Worm (Caenorhabditis elegans) whole organism, L4 larva: ENCODE measurements around the gene M110.3.

Experiments used
- F10B5.3 ChIP-seq: sonication (generic microtip); optimal IDR thresholded peaks from 2 replicates; lab custom pipeline; 2016; ENCODE audit warnings: mild to moderate bottlenecking, missing genetic modification characterization, missing compliant biosample characterization
- F44E2.7 ChIP-seq: fragments of 200-800 bp; sonication (Bioruptor generic); IDR thresholded peaks from 2 replicates; pipeline ENCODE4 v2.1.2; 2022; ENCODE audit warnings: missing genetic modification characterization, missing compliant biosample characterization
- T20F7.1 ChIP-seq: fragments of 200-800 bp; sonication (Bioruptor generic); optimal IDR thresholded peaks from 2 replicates; lab custom pipeline; 2018; ENCODE audit warnings: mild to moderate bottlenecking, missing genetic modification characterization, missing compliant biosample characterization
- Y48G9A.11 ChIP-seq: fragments of 200-800 bp; sonication (Bioruptor generic); IDR thresholded peaks from 2 replicates; pipeline ENCODE4 v1.3.6; 2022; ENCODE audit warnings: missing genetic modification reagents, missing genetic modification characterization, missing compliant biosample characterization
- ceh-20 ChIP-seq: fragments of 200-800 bp; sonication (Bioruptor generic); IDR thresholded peaks from 2 replicates; pipeline ENCODE4 v1.3.6; 2022; ENCODE audit warnings: missing genetic modification reagents, missing genetic modification characterization, missing compliant biosample characterization
- ceh-32 ChIP-seq: sonication (generic microtip); optimal IDR thresholded peaks from 2 replicates; lab custom pipeline; 2016; ENCODE audit warnings: mild to moderate bottlenecking, missing genetic modification characterization, missing compliant biosample characterization; ENCODE audit not compliant: poor library complexity
- ceh-62 ChIP-seq: sonication (generic microtip); optimal IDR thresholded peaks from 2 replicates; lab custom pipeline; 2017; ENCODE audit warnings: missing biosample characterization, missing genetic modification characterization
- ces-1 ChIP-seq: fragments of 150-350 bp; sonication (generic microtip); optimal IDR thresholded peaks from 4 replicates; lab custom pipeline; 2014; ENCODE audit warnings: missing biosample characterization, missing genetic modification reagents, missing genetic modification characterization
- cey-2 ChIP-seq: sonication (generic microtip); optimal IDR thresholded peaks from 3 replicates; lab custom pipeline; 2017; ENCODE audit warnings: missing genetic modification characterization, mild to moderate bottlenecking, missing compliant biosample characterization, antibody characterized with exemption, borderline replicate concordance; ENCODE audit not compliant: insufficient read depth
- daf-12 ChIP-seq: fragments of 150-350 bp; optimal IDR thresholded peaks from 2 replicates; lab custom pipeline; 2014; ENCODE audit warnings: missing biosample characterization, missing genetic modification reagents, missing genetic modification characterization
- daf-16 ChIP-seq, 3 experiments: sonication (generic microtip); optimal IDR thresholded peaks; 2 replicates each; lab custom pipeline; 2016 to 2017; ENCODE audit warnings: missing genetic modification characterization in 3 of 3, missing genetic modification reagents in 3 of 3, mild to moderate bottlenecking in 2 of 3, missing compliant biosample characterization in 2 of 3, missing biosample characterization in 1 of 3, moderate library complexity in 1 of 3
- daf-19 ChIP-seq: fragments of 200-800 bp; sonication (Bioruptor generic); conservative IDR thresholded peaks from 2 replicates; pipeline ENCODE4 v1.3.6; 2022; ENCODE audit warnings: missing genetic modification characterization, missing compliant biosample characterization
- dmd-9 ChIP-seq: fragments of 200-800 bp; sonication (Bioruptor generic); IDR thresholded peaks from 2 replicates; pipeline ENCODE4 v1.3.6; 2022; ENCODE audit warnings: missing genetic modification reagents, missing genetic modification characterization, missing compliant biosample characterization
- duxl-1 ChIP-seq: sonication (generic microtip); optimal IDR thresholded peaks from 2 replicates; lab custom pipeline; 2016; ENCODE audit warnings: mild to moderate bottlenecking, missing genetic modification characterization, moderate library complexity, missing compliant biosample characterization; ENCODE audit not compliant: poor library complexity
- fos-1 ChIP-seq: fragments of 150-350 bp; optimal IDR thresholded peaks from 2 replicates; lab custom pipeline; 2014; ENCODE audit warnings: missing biosample characterization, missing genetic modification characterization
- gei-8 ChIP-seq: fragments of 200-800 bp; sonication (Bioruptor generic); optimal IDR thresholded peaks from 2 replicates; lab custom pipeline; 2018; ENCODE audit warnings: mild to moderate bottlenecking, missing genetic modification characterization, missing compliant biosample characterization
- hif-1 ChIP-seq, 2 experiments: sonication (generic microtip); optimal IDR thresholded peaks; 2 replicates each; lab custom pipeline; 2016 to 2017; ENCODE audit warnings: missing compliant biosample characterization in 2 of 2, missing genetic modification characterization in 2 of 2, missing genetic modification reagents in 2 of 2, missing genotype in 2 of 2, mild to moderate bottlenecking in 1 of 2
- hlh-30 ChIP-seq: sonication (generic microtip); optimal IDR thresholded peaks from 2 replicates; lab custom pipeline; 2017; ENCODE audit warnings: antibody characterized with exemption, mild to moderate bottlenecking, missing genetic modification characterization, missing compliant biosample characterization; ENCODE audit not compliant: insufficient read depth
- hmg-1.1 ChIP-seq: fragments of 200-800 bp; sonication (Bioruptor generic); IDR thresholded peaks from 2 replicates; pipeline ENCODE4 v1.3.6; 2022; ENCODE audit warnings: missing genetic modification reagents, missing genetic modification characterization, missing compliant biosample characterization
- lim-7 ChIP-seq: fragments of 200-800 bp; sonication (Bioruptor generic); IDR thresholded peaks from 2 replicates; pipeline ENCODE4 v1.3.6; 2022; ENCODE audit warnings: missing genetic modification characterization, missing compliant biosample characterization
- lin-13 ChIP-seq: fragments of 150-350 bp; optimal IDR thresholded peaks from 2 replicates; lab custom pipeline; 2014; ENCODE audit warnings: missing biosample characterization, missing genetic modification reagents, missing genetic modification characterization
- lin-29 ChIP-seq: fragments of 200-800 bp; sonication (Bioruptor generic); IDR thresholded peaks from 2 replicates; pipeline ENCODE4 v1.3.6; 2022; ENCODE audit warnings: missing genetic modification reagents, missing genetic modification characterization, missing compliant biosample characterization
- lin-38 ChIP-seq: fragments of 200-800 bp; sonication (Bioruptor generic); IDR thresholded peaks from 2 replicates; pipeline ENCODE4 v1.3.6; 2022; ENCODE audit warnings: missing genetic modification reagents, missing genetic modification characterization, missing compliant biosample characterization
- lin-39 ChIP-seq: fragments of 150-350 bp; optimal IDR thresholded peaks from 2 replicates; lab custom pipeline; 2014; ENCODE audit warnings: missing biosample characterization, missing genetic modification reagents, missing genetic modification characterization
- lir-3 ChIP-seq: sonication (generic microtip); optimal IDR thresholded peaks from 2 replicates; lab custom pipeline; 2016; ENCODE audit warnings: mild to moderate bottlenecking, missing genetic modification characterization, missing compliant biosample characterization
- madf-5 ChIP-seq, 2 experiments: fragments of 200-800 bp; sonication (Bioruptor generic); IDR thresholded peaks; 2 replicates each; pipeline ENCODE4 v1.3.6; 2022; ENCODE audit warnings: missing compliant biosample characterization in 2 of 2, missing genetic modification characterization in 2 of 2
- madf-9 ChIP-seq: fragments of 200-800 bp; sonication (Bioruptor generic); conservative IDR thresholded peaks from 2 replicates; pipeline ENCODE4 v1.3.6; 2022; ENCODE audit warnings: missing genetic modification reagents, missing genetic modification characterization, missing compliant biosample characterization
- mep-1 ChIP-seq: fragments of 150-350 bp; sonication (generic microtip); optimal IDR thresholded peaks from 3 replicates; lab custom pipeline; 2014; ENCODE audit warnings: missing biosample characterization, missing genetic modification characterization
- mxl-2 ChIP-seq: fragments of 200-800 bp; sonication (Bioruptor generic); conservative IDR thresholded peaks from 2 replicates; pipeline ENCODE4 v1.3.6; 2022; ENCODE audit warnings: missing genetic modification reagents, missing genetic modification characterization, missing compliant biosample characterization
- nhr-102 ChIP-seq: sonication (generic microtip); optimal IDR thresholded peaks from 2 replicates; lab custom pipeline; 2016; ENCODE audit warnings: mild to moderate bottlenecking, missing genetic modification characterization, moderate library complexity, missing compliant biosample characterization
- nhr-111 ChIP-seq: fragments of 200-800 bp; sonication (Bioruptor generic); optimal IDR thresholded peaks from 2 replicates; lab custom pipeline; 2018; ENCODE audit warnings: mild to moderate bottlenecking, missing genetic modification characterization, missing compliant biosample characterization
- nhr-28 ChIP-seq: fragments of 150-350 bp; optimal IDR thresholded peaks from 2 replicates; lab custom pipeline; 2014; ENCODE audit warnings: missing biosample characterization, missing genetic modification characterization
- nhr-42 ChIP-seq: fragments of 200-800 bp; sonication (Bioruptor generic); IDR thresholded peaks from 2 replicates; pipeline ENCODE4 v1.3.6; 2022; ENCODE audit warnings: missing genetic modification characterization, missing compliant biosample characterization
- nhr-48 ChIP-seq: sonication (generic microtip); optimal IDR thresholded peaks from 2 replicates; lab custom pipeline; 2016; ENCODE audit warnings: mild to moderate bottlenecking, missing genetic modification characterization, missing compliant biosample characterization
- nhr-6 ChIP-seq: fragments of 150-350 bp; optimal IDR thresholded peaks from 2 replicates; lab custom pipeline; 2014; ENCODE audit warnings: missing biosample characterization, missing genetic modification characterization
- pha-4 ChIP-seq, 2 experiments: fragments of 150-350 bp in 1 of 2; fragments of 200-800 bp in 1 of 2; sonication (Bioruptor generic) in 1 of 2; IDR thresholded peaks in 1 of 2; optimal IDR thresholded peaks in 1 of 2; 2 replicates each; pipeline versions ENCODE4 v1.3.6 to Lab custom; 2014 to 2022; ENCODE audit warnings: missing genetic modification characterization in 2 of 2, missing genetic modification reagents in 2 of 2, missing biosample characterization in 1 of 2, missing compliant biosample characterization in 1 of 2
- php-3 ChIP-seq: fragments of 200-800 bp; sonication (Bioruptor generic); IDR thresholded peaks from 2 replicates; pipeline ENCODE4 v1.3.6; 2022; ENCODE audit warnings: missing genetic modification reagents, missing genetic modification characterization, missing compliant biosample characterization
- pqm-1 ChIP-seq: sonication (generic microtip); optimal IDR thresholded peaks from 2 replicates; lab custom pipeline; 2017; ENCODE audit warnings: missing biosample characterization, missing genetic modification characterization
- rbr-2 ChIP-seq: sonication (generic microtip); optimal IDR thresholded peaks from 2 replicates; lab custom pipeline; 2016; ENCODE audit warnings: missing genotype, missing genetic modification characterization, missing compliant biosample characterization
- sdz-12 ChIP-seq: fragments of 200-800 bp; sonication (Bioruptor generic); optimal IDR thresholded peaks from 2 replicates; lab custom pipeline; 2018; ENCODE audit warnings: mild to moderate bottlenecking, missing genetic modification characterization, missing compliant biosample characterization
- tra-1 ChIP-seq: fragments of 200-800 bp; sonication (Bioruptor generic); IDR thresholded peaks from 2 replicates; pipeline ENCODE4 v1.3.6; 2022; ENCODE audit warnings: missing genetic modification reagents, missing genetic modification characterization, missing compliant biosample characterization
- unc-62 ChIP-seq, 3 experiments: fragments of 150-350 bp in 1 of 3; sonication (generic microtip); optimal IDR thresholded peaks in 2 of 3; peaks in 1 of 3; 1 replicate in 1 of 3; 2 replicates in 2 of 3; lab custom pipeline; 2014 to 2017; ENCODE audit warnings: missing biosample characterization in 3 of 3, missing genetic modification characterization in 3 of 3, missing genetic modification reagents in 3 of 3, missing genotype in 1 of 3
- vab-7 ChIP-seq: fragments of 200-800 bp; sonication (Bioruptor generic); IDR thresholded peaks from 2 replicates; pipeline ENCODE4 v1.3.6; 2022; ENCODE audit warnings: missing genetic modification reagents, missing genetic modification characterization, missing compliant biosample characterization
- zfp-2 ChIP-seq: sonication (generic microtip); optimal IDR thresholded peaks from 2 replicates; lab custom pipeline; 2016; ENCODE audit warnings: mild to moderate bottlenecking, missing genetic modification characterization, missing compliant biosample characterization
- zfp-3 ChIP-seq: fragments of 200-800 bp; sonication (Bioruptor generic); conservative IDR thresholded peaks from 2 replicates; pipeline ENCODE4 v1.3.6; 2022; ENCODE audit warnings: missing genetic modification reagents, missing genetic modification characterization, missing compliant biosample characterization
- zip-11 ChIP-seq: fragments of 200-800 bp; sonication (Bioruptor generic); IDR thresholded peaks from 2 replicates; pipeline ENCODE4 v1.3.6; 2022; ENCODE audit warnings: missing genetic modification characterization, missing compliant biosample characterization
- ztf-11 ChIP-seq: fragments of 150-350 bp; optimal IDR thresholded peaks from 2 replicates; lab custom pipeline; 2014; ENCODE audit warnings: missing biosample characterization, missing genetic modification characterization
- ztf-7 ChIP-seq: fragments of 150-350 bp; optimal IDR thresholded peaks from 2 replicates; lab custom pipeline; 2014; ENCODE audit warnings: missing biosample characterization, missing genetic modification characterization

The M110.3 gene

ce11 chrII:8185016-8185493 is 31.4 kb downstream of the M110.3 start, which contains the start of the genes mig-5 and cct-1 (continued):
- TF ChIP-seq nhr-48 (tag; lab: Kevin White, UChicago) (peak; percentile 87), vab-7 (GFP tag; lab: Robert Waterston, UW) (0 out of 2 replicates have a peak, but pooled peaks have one; percentile 29), ces-1 (GFP tag; lab: Kevin White, UChicago) (peak; percentile 72), lim-7 (GFP tag; lab: Robert Waterston, UW) (no peak), hmg-1.1 (peak; percentile 98), lin-39 (peak; percentile 83), daf-16 (GFP tag; optimal IDR thresholded peaks at IDR 0.05; lab: Kevin White, UChicago) (peak; percentile 61 to 87), daf-16 (tag; optimal IDR thresholded peaks at IDR 0.05; lab: Kevin White, UChicago) (peak; percentile 84), ceh-32 (tag; lab: Kevin White, UChicago) (peak; percentile 53), F10B5.3 (tag; lab: Kevin White, UChicago) (peak; percentile 85), nhr-6 (tag; lab: Kevin White, UChicago) (peak; percentile 98), rbr-2 (tag; lab: Kevin White, UChicago) (peak; percentile 96), zfp-2 (tag; lab: Kevin White, UChicago) (peak; percentile 78), fos-1 (tag; lab: Kevin White, UChicago) (peak; percentile 9), ceh-20 (GFP tag; lab: Robert Waterston, UW) (peak; percentile 92), lin-29 (GFP tag; lab: Robert Waterston, UW) (peak; percentile 73), sdz-12 (GFP tag; lab: Kevin White, UChicago) (no peak), zfp-3 (peak; percentile 87), nhr-42 (peak; percentile 78; the same call in 1 of the 2 replicates), mep-1 (tag; lab: Kevin White, UChicago) (peak; percentile 99), daf-19 (GFP tag; lab: Robert Waterston, UW) (no peak), mxl-2 (peak; percentile 57; the same call in 1 of the 2 replicates), daf-12 (tag; lab: Kevin White, UChicago) (no peak), nhr-102 (tag; lab: Kevin White, UChicago) (peak; percentile 96), dmd-9 (GFP tag; lab: Robert Waterston, UW) (no peak), gei-8 (no peak), ceh-62 (no peak), F44E2.7 (GFP tag; lab: Robert Waterston, UW) (no peak), nhr-28 (peak; percentile 91), lin-38 (peak; percentile 100), T20F7.1 (GFP tag; lab: Kevin White, UChicago) (peak; percentile 93), pqm-1 (tag; lab: Kevin White, UChicago) (peak; percentile 62), cey-2 (tag; lab: Kevin White, UChicago) (no peak), ztf-7 (tag; lab: Kevin White, UChicago) (peak; percentile 87), unc-62 (GFP tag; optimal IDR thresholded peaks at IDR 0.05 in 1 of 2; lab: Kevin White, UChicago) (peak in 1 of 2 experiments; percentile 98), unc-62 (tag; optimal IDR thresholded peaks at IDR 0.05; lab: Kevin White, UChicago) (no peak), php-3 (GFP tag; lab: Robert Waterston, UW) (peak; percentile 96), madf-5 (GFP tag; IDR thresholded peaks at IDR 0.05; lab: Robert Waterston, UW) (no peak), tra-1 (GFP tag; lab: Robert Waterston, UW) (peak; percentile 91), Y48G9A.11 (GFP tag; lab: Robert Waterston, UW) (peak; percentile 58), hlh-30 (peak; percentile 90), duxl-1 (tag; lab: Kevin White, UChicago) (peak; percentile 92), hif-1 (tag; optimal IDR thresholded peaks at IDR 0.05; lab: Kevin White, UChicago) (peak in 1 of 2 experiments; percentile 67), lir-3 (tag; lab: Kevin White, UChicago) (peak; percentile 41), zip-11 (GFP tag; lab: Robert Waterston, UW) (no peak), lin-13 (GFP tag; lab: Kevin White, UChicago) (peak; percentile 87), pha-4 (GFP tag; IDR thresholded peaks at IDR 0.05; lab: Robert Waterston, UW) (peak; percentile 87), pha-4 (tag; optimal IDR thresholded peaks at IDR 0.05; lab: Kevin White, UChicago) (peak; percentile 88), madf-9 (GFP tag; lab: Robert Waterston, UW) (no peak), nhr-111 (GFP tag; lab: Kevin White, UChicago) (no peak), ztf-11 (tag; lab: Kevin White, UChicago) (no peak)
